Fruit fly (Drosophila melanogaster) Kc167 (cell line): ENCODE results near the gene CG11069.

ENCODE experiments used
- insv ChIP-seq: fragments of >200 bp; optimal IDR thresholded peaks from 3 replicates; lab custom pipeline; 2018; ENCODE audit warnings: missing external identifiers
- psq ChIP-seq: fragments of >200 bp; optimal IDR thresholded peaks from 2 replicates; lab custom pipeline; 2017; ENCODE audit warnings: missing external identifiers

DNA sequence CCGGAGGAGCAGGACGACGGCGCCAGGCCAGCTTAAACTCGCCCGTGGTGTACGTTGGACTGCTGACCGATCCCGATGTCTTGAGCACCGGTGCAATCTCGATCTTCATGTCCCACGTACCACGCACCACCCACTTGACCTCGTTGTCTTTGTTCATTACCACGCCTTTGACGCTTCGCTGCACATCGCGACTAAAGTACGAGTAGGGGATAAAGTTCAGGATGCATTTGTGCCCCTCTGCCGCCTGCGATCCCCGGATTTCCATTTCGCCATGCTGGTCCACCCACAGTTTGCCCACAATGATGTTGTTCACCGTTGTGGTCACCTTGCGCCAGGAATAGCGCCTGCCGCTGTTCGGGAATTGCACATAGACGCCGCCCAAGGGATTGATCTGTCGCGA, 41.2 kb downstream of the CG11069 start:
- TF ChIP-seq psq (lab: Kevin White, UChicago) (no peak), insv (no peak)
